Worm (Caenorhabditis elegans) whole organism, mixed stage, embryonic: Measurements from ENCODE around the gene acly-1.

Experiments
- M03D4.4 ChIP-seq: sonication (generic microtip); optimal IDR thresholded peaks from 2 replicates; lab custom pipeline; 2017; ENCODE audit warnings: mild to moderate bottlenecking, missing genetic modification characterization, missing compliant biosample characterization
- blmp-1 ChIP-seq: fragments of 150-350 bp; optimal IDR thresholded peaks from 2 replicates; lab custom pipeline; 2014; ENCODE audit warnings: missing biosample characterization, missing genetic modification characterization
- ceh-39 ChIP-seq: fragments of 150-350 bp; optimal IDR thresholded peaks from 2 replicates; lab custom pipeline; 2014; ENCODE audit warnings: missing biosample characterization, missing genetic modification characterization
- ceh-43 ChIP-seq: fragments of 200-800 bp; sonication (Bioruptor generic); optimal IDR thresholded peaks from 2 replicates; lab custom pipeline; 2018; ENCODE audit warnings: mild to moderate bottlenecking, missing genetic modification characterization, moderate library complexity, missing compliant biosample characterization
- ceh-83 ChIP-seq: fragments of 200-800 bp; sonication (Bioruptor generic); optimal IDR thresholded peaks from 2 replicates; lab custom pipeline; 2018; ENCODE audit warnings: mild to moderate bottlenecking, missing genetic modification characterization, missing compliant biosample characterization
- ces-1 ChIP-seq: fragments of 150-350 bp; optimal IDR thresholded peaks from 2 replicates; lab custom pipeline; 2014; ENCODE audit warnings: missing biosample characterization, missing genetic modification reagents, missing genetic modification characterization
- elt-1 ChIP-seq: sonication (generic microtip); optimal IDR thresholded peaks from 2 replicates; lab custom pipeline; 2017; ENCODE audit warnings: missing genetic modification characterization, mild to moderate bottlenecking, missing compliant biosample characterization, antibody characterized with exemption, moderate library complexity, borderline replicate concordance; ENCODE audit not compliant: insufficient read depth
- elt-3 ChIP-seq: fragments of 150-350 bp; optimal IDR thresholded peaks from 2 replicates; lab custom pipeline; 2014; ENCODE audit warnings: missing biosample characterization, missing genetic modification characterization
- flh-1 ChIP-seq: fragments of 200-800 bp; sonication (Bioruptor generic); optimal IDR thresholded peaks from 2 replicates; lab custom pipeline; 2018; ENCODE audit warnings: mild to moderate bottlenecking, missing genetic modification characterization, moderate library complexity, missing compliant biosample characterization
- ham-2 ChIP-seq: fragments of 200-800 bp; sonication (Bioruptor generic); optimal IDR thresholded peaks from 2 replicates; lab custom pipeline; 2018; ENCODE audit warnings: mild to moderate bottlenecking, missing genetic modification characterization, missing compliant biosample characterization
- hlh-1 ChIP-seq: fragments of 150-350 bp; optimal IDR thresholded peaks from 2 replicates; lab custom pipeline; 2014; ENCODE audit warnings: missing biosample characterization, missing genetic modification reagents, missing genetic modification characterization
- lin-13 ChIP-seq: fragments of 150-350 bp; optimal IDR thresholded peaks from 2 replicates; lab custom pipeline; 2014; ENCODE audit warnings: missing biosample characterization, missing genetic modification characterization
- lin-32 ChIP-seq: fragments of 200-800 bp; sonication (Bioruptor generic); optimal IDR thresholded peaks from 2 replicates; lab custom pipeline; 2018; ENCODE audit warnings: mild to moderate bottlenecking, missing genetic modification characterization, missing compliant biosample characterization
- lsy-2 ChIP-seq: fragments of 150-350 bp; optimal IDR thresholded peaks from 2 replicates; lab custom pipeline; 2014; ENCODE audit warnings: missing biosample characterization, missing genetic modification characterization
- mab-5 ChIP-seq: fragments of 150-350 bp; optimal IDR thresholded peaks from 2 replicates; lab custom pipeline; 2014; ENCODE audit warnings: missing biosample characterization, missing genetic modification characterization
- mep-1 ChIP-seq: fragments of 150-350 bp; optimal IDR thresholded peaks from 2 replicates; lab custom pipeline; 2017; ENCODE audit warnings: missing biosample characterization, missing genetic modification reagents, missing genetic modification characterization, inconsistent platforms
- mls-2 ChIP-seq: sonication (generic microtip); optimal IDR thresholded peaks from 2 replicates; lab custom pipeline; 2016; ENCODE audit warnings: mild to moderate bottlenecking, missing genetic modification characterization, moderate library complexity, missing compliant biosample characterization
- nhr-12 ChIP-seq: fragments of 150-350 bp; optimal IDR thresholded peaks from 2 replicates; lab custom pipeline; 2014; ENCODE audit warnings: missing biosample characterization, missing genetic modification characterization
- nhr-2 ChIP-seq: fragments of 150-350 bp; optimal IDR thresholded peaks from 2 replicates; lab custom pipeline; 2014; ENCODE audit warnings: missing biosample characterization, missing genetic modification characterization
- nhr-237 ChIP-seq: fragments of 150-350 bp; optimal IDR thresholded peaks from 2 replicates; lab custom pipeline; 2014; ENCODE audit warnings: missing biosample characterization, missing genetic modification characterization
- nhr-28 ChIP-seq: fragments of 150-350 bp; optimal IDR thresholded peaks from 2 replicates; lab custom pipeline; 2014; ENCODE audit warnings: missing biosample characterization, missing genetic modification characterization
- nhr-76 ChIP-seq: sonication (generic microtip); optimal IDR thresholded peaks from 2 replicates; lab custom pipeline; 2017; ENCODE audit warnings: missing biosample characterization, missing genetic modification characterization
- pha-4 ChIP-seq: fragments of 150-350 bp; optimal IDR thresholded peaks from 2 replicates; lab custom pipeline; 2018; ENCODE audit warnings: missing biosample characterization, missing genetic modification reagents, missing genetic modification characterization
- sem-2 ChIP-seq: fragments of 200-800 bp; sonication (Bioruptor generic); optimal IDR thresholded peaks from 2 replicates; lab custom pipeline; 2018; ENCODE audit warnings: mild to moderate bottlenecking, missing genetic modification characterization, missing compliant biosample characterization
- snpc-4 ChIP-seq: fragments of 150-350 bp; optimal IDR thresholded peaks from 2 replicates; lab custom pipeline; 2014; ENCODE audit warnings: missing biosample characterization, missing genetic modification characterization
- sptf-1 ChIP-seq: sonication (generic microtip); optimal IDR thresholded peaks from 2 replicates; lab custom pipeline; 2017; ENCODE audit warnings: mild to moderate bottlenecking, missing genetic modification characterization, moderate library complexity, missing compliant biosample characterization
- tbx-8 ChIP-seq: fragments of 200-800 bp; sonication (Bioruptor generic); optimal IDR thresholded peaks from 2 replicates; lab custom pipeline; 2018; ENCODE audit warnings: mild to moderate bottlenecking, missing genetic modification characterization, moderate library complexity, missing compliant biosample characterization
- unc-62 ChIP-seq: fragments of 150-350 bp; optimal IDR thresholded peaks from 2 replicates; lab custom pipeline; 2014; ENCODE audit warnings: missing biosample characterization, missing genetic modification reagents, missing genetic modification characterization
- zip-8 ChIP-seq: fragments of 150-350 bp; optimal IDR thresholded peaks from 2 replicates; lab custom pipeline; 2014; ENCODE audit warnings: missing biosample characterization, missing genetic modification characterization
- ztf-11 ChIP-seq: fragments of 150-350 bp; optimal IDR thresholded peaks from 2 replicates; lab custom pipeline; 2014; ENCODE audit warnings: missing biosample characterization, missing genetic modification characterization

acly-1 gene

ce11 chrX:1491036-1491435 lies 11.7 kb downstream of the acly-1 start:
- no peak for TF ChIP-seq sptf-1 (tag; lab: Kevin White, UChicago)
- TF ChIP-seq mep-1 (tag; lab: Kevin White, UChicago), result no peak
- TF ChIP-seq pha-4, result no peak
- no peak for TF ChIP-seq nhr-12
- no peak for TF ChIP-seq blmp-1 (tag; lab: Kevin White, UChicago)
- TF ChIP-seq, all 35 proteins: peak for 0

- TF ChIP-seq nhr-2 (tag; lab: Kevin White, UChicago), result no peak
- no peak for TF ChIP-seq ceh-39 (tag; lab: Kevin White, UChicago)
- TF ChIP-seq blmp-1 (tag; lab: Kevin White, UChicago), result no peak
- no peak for TF ChIP-seq zip-8 (tag; lab: Kevin White, UChicago)
- TF ChIP-seq unc-62 (GFP tag; lab: Kevin White, UChicago), result no peak
- no peak for TF ChIP-seq lin-32 (GFP tag; lab: Kevin White, UChicago)
- TF ChIP-seq hlh-1 (tag; lab: Kevin White, UChicago), result no peak
- TF ChIP-seq elt-1, result no peak
- no peak for TF ChIP-seq mep-1 (tag; lab: Kevin White, UChicago)
- TF ChIP-seq mls-2, result no peak
- no peak for TF ChIP-seq tbx-8 (GFP tag; lab: Kevin White, UChicago)
- TF ChIP-seq ham-2 (GFP tag; lab: Kevin White, UChicago), result no peak
- TF ChIP-seq elt-3 (tag; lab: Kevin White, UChicago), result no peak
- no peak for TF ChIP-seq snpc-4
- no peak for TF ChIP-seq nhr-237 (tag; lab: Kevin White, UChicago)
- TF ChIP-seq sem-2 (GFP tag; lab: Kevin White, UChicago), result no peak
- TF ChIP-seq ces-1, result no peak
- TF ChIP-seq lin-13, result no peak
- TF ChIP-seq ztf-11 (tag; lab: Kevin White, UChicago), result no peak
These were observed 12.8 kb downstream of the acly-1 start for ce11 chrX:1492174-1492573.

- TF ChIP-seq snpc-4, result no peak
- TF ChIP-seq ztf-11 (tag; lab: Kevin White, UChicago), result no peak
- no peak for TF ChIP-seq M03D4.4 (tag; lab: Kevin White, UChicago)
- TF ChIP-seq tbx-8 (GFP tag; lab: Kevin White, UChicago), result no peak
- no peak for TF ChIP-seq lsy-2
- TF ChIP-seq blmp-1 (tag; lab: Kevin White, UChicago), result no peak
- TF ChIP-seq lin-32 (GFP tag; lab: Kevin White, UChicago), result no peak
- TF ChIP-seq mab-5 (tag; lab: Kevin White, UChicago), result no peak
- TF ChIP-seq, all 35 proteins: peak for 0
These were observed 14.9 kb downstream of the acly-1 start, which contains the start of gene F09E10.5 for ce11 chrX:1494256-1494655. F09E10.5 (minus strand) TSS chrX:1494356.

- TF ChIP-seq zip-8 (tag; lab: Kevin White, UChicago) (no peak), mab-5 (tag; lab: Kevin White, UChicago) (no peak), unc-62 (GFP tag; lab: Kevin White, UChicago) (no peak), sem-2 (GFP tag; lab: Kevin White, UChicago) (no peak), mls-2 (no peak), snpc-4 (no peak), ceh-83 (GFP tag; lab: Kevin White, UChicago) (no peak), nhr-76 (no peak), tbx-8 (GFP tag; lab: Kevin White, UChicago) (no peak), nhr-12 (no peak), flh-1 (GFP tag; lab: Kevin White, UChicago) (no peak), ham-2 (GFP tag; lab: Kevin White, UChicago) (no peak), nhr-28 (tag; lab: Kevin White, UChicago) (no peak), hlh-1 (tag; lab: Kevin White, UChicago) (no peak), nhr-2 (tag; lab: Kevin White, UChicago) (no peak)
- TF ChIP-seq, all 35 proteins: peak for 0
These were observed 16.6 kb downstream of the acly-1 start for ce11 chrX:1495980-1496379.

ce11 chrX:1497581-1497980 lies 18.2 kb downstream of the acly-1 start, which contains the start of gene F09E10.6:
F09E10.6 (minus strand) TSS chrX:1497681.
- TF ChIP-seq ceh-43 (GFP tag; lab: Kevin White, UChicago), result no peak
- TF ChIP-seq mep-1 (tag; lab: Kevin White, UChicago), result no peak
- no peak for TF ChIP-seq ceh-39 (tag; lab: Kevin White, UChicago)
- TF ChIP-seq nhr-2 (tag; lab: Kevin White, UChicago), result no peak
- TF ChIP-seq ceh-83 (GFP tag; lab: Kevin White, UChicago), result no peak
- TF ChIP-seq nhr-12, result no peak
